Worm (Caenorhabditis elegans) whole organism, mixed stage, embryonic: ENCODE results near the gene cav-1.
A peak's percentile ranks its signal among the peaks of the same experiment; 100 is the strongest.
"Not testable (repeated sequence)": the region's sequence is repeated elsewhere in the genome, so short reads cannot be mapped to it uniquely, and the experiment has no call there.

Experiments
- M03D4.4 ChIP-seq: sonication (generic microtip); optimal IDR thresholded peaks from 2 replicates; lab custom pipeline; 2017; ENCODE audit warnings: mild to moderate bottlenecking, missing genetic modification characterization, missing compliant biosample characterization
- bed-3 ChIP-seq: fragments of 200-800 bp; sonication (Bioruptor generic); optimal IDR thresholded peaks from 3 replicates; lab custom pipeline; 2018; ENCODE audit warnings: mild to moderate bottlenecking, missing genetic modification characterization, moderate library complexity, missing compliant biosample characterization
- blmp-1 ChIP-seq: fragments of 150-350 bp; optimal IDR thresholded peaks from 2 replicates; lab custom pipeline; 2014; ENCODE audit warnings: missing biosample characterization, missing genetic modification characterization
- ceh-39 ChIP-seq: fragments of 150-350 bp; optimal IDR thresholded peaks from 2 replicates; lab custom pipeline; 2014; ENCODE audit warnings: missing biosample characterization, missing genetic modification characterization
- ceh-43 ChIP-seq: fragments of 200-800 bp; sonication (Bioruptor generic); optimal IDR thresholded peaks from 2 replicates; lab custom pipeline; 2018; ENCODE audit warnings: mild to moderate bottlenecking, missing genetic modification characterization, moderate library complexity, missing compliant biosample characterization
- ceh-83 ChIP-seq: fragments of 200-800 bp; sonication (Bioruptor generic); optimal IDR thresholded peaks from 2 replicates; lab custom pipeline; 2018; ENCODE audit warnings: mild to moderate bottlenecking, missing genetic modification characterization, missing compliant biosample characterization
- ces-1 ChIP-seq: fragments of 150-350 bp; optimal IDR thresholded peaks from 2 replicates; lab custom pipeline; 2014; ENCODE audit warnings: missing biosample characterization, missing genetic modification reagents, missing genetic modification characterization
- cnd-1 ChIP-seq: fragments of 200-800 bp; sonication (Bioruptor generic); optimal IDR thresholded peaks from 2 replicates; lab custom pipeline; 2018; ENCODE audit warnings: mild to moderate bottlenecking, missing genetic modification characterization, missing compliant biosample characterization
- drap-1 ChIP-seq: fragments of 200-800 bp; sonication (Bioruptor generic); optimal IDR thresholded peaks from 3 replicates; lab custom pipeline; 2018; ENCODE audit warnings: mild to moderate bottlenecking, missing genetic modification characterization, missing compliant biosample characterization
- elt-1 ChIP-seq: sonication (generic microtip); optimal IDR thresholded peaks from 2 replicates; lab custom pipeline; 2017; ENCODE audit warnings: missing genetic modification characterization, mild to moderate bottlenecking, missing compliant biosample characterization, antibody characterized with exemption, moderate library complexity, borderline replicate concordance; ENCODE audit not compliant: insufficient read depth
- elt-3 ChIP-seq: fragments of 150-350 bp; optimal IDR thresholded peaks from 2 replicates; lab custom pipeline; 2014; ENCODE audit warnings: missing biosample characterization, missing genetic modification characterization
- flh-1 ChIP-seq: fragments of 200-800 bp; sonication (Bioruptor generic); optimal IDR thresholded peaks from 2 replicates; lab custom pipeline; 2018; ENCODE audit warnings: mild to moderate bottlenecking, missing genetic modification characterization, moderate library complexity, missing compliant biosample characterization
- ham-2 ChIP-seq: fragments of 200-800 bp; sonication (Bioruptor generic); optimal IDR thresholded peaks from 2 replicates; lab custom pipeline; 2018; ENCODE audit warnings: mild to moderate bottlenecking, missing genetic modification characterization, missing compliant biosample characterization
- hlh-1 ChIP-seq: fragments of 150-350 bp; optimal IDR thresholded peaks from 2 replicates; lab custom pipeline; 2014; ENCODE audit warnings: missing biosample characterization, missing genetic modification reagents, missing genetic modification characterization
- lin-13 ChIP-seq: fragments of 150-350 bp; optimal IDR thresholded peaks from 2 replicates; lab custom pipeline; 2014; ENCODE audit warnings: missing biosample characterization, missing genetic modification characterization
- lin-32 ChIP-seq: fragments of 200-800 bp; sonication (Bioruptor generic); optimal IDR thresholded peaks from 2 replicates; lab custom pipeline; 2018; ENCODE audit warnings: mild to moderate bottlenecking, missing genetic modification characterization, missing compliant biosample characterization
- lsy-2 ChIP-seq: fragments of 150-350 bp; optimal IDR thresholded peaks from 2 replicates; lab custom pipeline; 2014; ENCODE audit warnings: missing biosample characterization, missing genetic modification characterization
- mab-5 ChIP-seq: fragments of 150-350 bp; optimal IDR thresholded peaks from 2 replicates; lab custom pipeline; 2014; ENCODE audit warnings: missing biosample characterization, missing genetic modification characterization
- mep-1 ChIP-seq: fragments of 150-350 bp; optimal IDR thresholded peaks from 2 replicates; lab custom pipeline; 2017; ENCODE audit warnings: missing biosample characterization, missing genetic modification reagents, missing genetic modification characterization, inconsistent platforms
- mls-2 ChIP-seq: sonication (generic microtip); optimal IDR thresholded peaks from 2 replicates; lab custom pipeline; 2016; ENCODE audit warnings: mild to moderate bottlenecking, missing genetic modification characterization, moderate library complexity, missing compliant biosample characterization
- nhr-12 ChIP-seq: fragments of 150-350 bp; optimal IDR thresholded peaks from 2 replicates; lab custom pipeline; 2014; ENCODE audit warnings: missing biosample characterization, missing genetic modification characterization
- nhr-2 ChIP-seq: fragments of 150-350 bp; optimal IDR thresholded peaks from 2 replicates; lab custom pipeline; 2014; ENCODE audit warnings: missing biosample characterization, missing genetic modification characterization
- nhr-237 ChIP-seq: fragments of 150-350 bp; optimal IDR thresholded peaks from 2 replicates; lab custom pipeline; 2014; ENCODE audit warnings: missing biosample characterization, missing genetic modification characterization
- nhr-28 ChIP-seq: fragments of 150-350 bp; optimal IDR thresholded peaks from 2 replicates; lab custom pipeline; 2014; ENCODE audit warnings: missing biosample characterization, missing genetic modification characterization
- nhr-76 ChIP-seq: sonication (generic microtip); optimal IDR thresholded peaks from 2 replicates; lab custom pipeline; 2017; ENCODE audit warnings: missing biosample characterization, missing genetic modification characterization
- pha-4 ChIP-seq: fragments of 150-350 bp; optimal IDR thresholded peaks from 2 replicates; lab custom pipeline; 2018; ENCODE audit warnings: missing biosample characterization, missing genetic modification reagents, missing genetic modification characterization
- sem-2 ChIP-seq: fragments of 200-800 bp; sonication (Bioruptor generic); optimal IDR thresholded peaks from 2 replicates; lab custom pipeline; 2018; ENCODE audit warnings: mild to moderate bottlenecking, missing genetic modification characterization, missing compliant biosample characterization
- snpc-4 ChIP-seq: fragments of 150-350 bp; optimal IDR thresholded peaks from 2 replicates; lab custom pipeline; 2014; ENCODE audit warnings: missing biosample characterization, missing genetic modification characterization
- sptf-1 ChIP-seq: sonication (generic microtip); optimal IDR thresholded peaks from 2 replicates; lab custom pipeline; 2017; ENCODE audit warnings: mild to moderate bottlenecking, missing genetic modification characterization, moderate library complexity, missing compliant biosample characterization
- tbx-8 ChIP-seq: fragments of 200-800 bp; sonication (Bioruptor generic); optimal IDR thresholded peaks from 2 replicates; lab custom pipeline; 2018; ENCODE audit warnings: mild to moderate bottlenecking, missing genetic modification characterization, moderate library complexity, missing compliant biosample characterization
- unc-120 ChIP-seq: sonication (generic microtip); optimal IDR thresholded peaks from 2 replicates; lab custom pipeline; 2017; ENCODE audit warnings: missing genetic modification characterization, missing compliant biosample characterization; ENCODE audit not compliant: poor library complexity, severe bottlenecking
- unc-39 ChIP-seq: fragments of 150-350 bp; optimal IDR thresholded peaks from 2 replicates; lab custom pipeline; 2014; ENCODE audit warnings: missing biosample characterization, missing genetic modification characterization
- unc-62 ChIP-seq: fragments of 150-350 bp; optimal IDR thresholded peaks from 2 replicates; lab custom pipeline; 2014; ENCODE audit warnings: missing biosample characterization, missing genetic modification reagents, missing genetic modification characterization
- zip-8 ChIP-seq: fragments of 150-350 bp; optimal IDR thresholded peaks from 2 replicates; lab custom pipeline; 2014; ENCODE audit warnings: missing biosample characterization, missing genetic modification characterization
- ztf-11 ChIP-seq: fragments of 150-350 bp; optimal IDR thresholded peaks from 2 replicates; lab custom pipeline; 2014; ENCODE audit warnings: missing biosample characterization, missing genetic modification characterization

The cav-1 gene

DNA sequence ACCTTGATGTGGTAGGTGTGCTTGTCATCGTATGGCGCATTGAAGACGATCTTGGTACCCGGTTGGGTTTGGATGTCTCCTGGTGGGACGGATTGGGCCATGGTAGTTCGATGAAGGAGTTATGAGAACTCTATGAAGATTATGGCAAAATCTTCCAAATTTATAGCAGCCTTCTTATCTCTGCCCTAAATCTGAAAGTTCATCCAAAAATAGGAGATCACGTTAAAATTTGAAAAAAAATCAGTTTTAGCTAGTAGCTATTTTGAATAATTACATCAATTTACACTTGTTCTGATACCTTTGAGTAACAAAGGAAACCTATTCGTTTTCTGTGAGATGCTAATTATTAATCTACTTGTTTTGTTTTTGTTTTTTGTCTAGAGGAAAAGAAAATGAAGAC, 5.3 kb upstream of the cav-1 start, which contains the start of gene msp-79:
Gene msp-79, minus strand, starts transcription at position 101 of the 400 bp plus-strand sequence.
- not testable (repeated sequence) for TF ChIP-seq zip-8 (tag; lab: Kevin White, UChicago); nhr-237 (tag; lab: Kevin White, UChicago); ces-1 (GFP tag; lab: Kevin White, UChicago)
- TF ChIP-seq, all 35 proteins: peak for 0; not testable (repeated sequence) for 35

- TF ChIP-seq nhr-76 (tag; lab: Kevin White, UChicago); sem-2 (GFP tag; lab: Kevin White, UChicago); lin-13 (tag; lab: Kevin White, UChicago): not testable (repeated sequence)
Measured at ce11 chrIV:9769746-9770145, 2.6 kb upstream of the cav-1 start, which contains the start of gene msp-78. TSS of gene msp-78 (plus strand) at chrIV:9770046.

DNA sequence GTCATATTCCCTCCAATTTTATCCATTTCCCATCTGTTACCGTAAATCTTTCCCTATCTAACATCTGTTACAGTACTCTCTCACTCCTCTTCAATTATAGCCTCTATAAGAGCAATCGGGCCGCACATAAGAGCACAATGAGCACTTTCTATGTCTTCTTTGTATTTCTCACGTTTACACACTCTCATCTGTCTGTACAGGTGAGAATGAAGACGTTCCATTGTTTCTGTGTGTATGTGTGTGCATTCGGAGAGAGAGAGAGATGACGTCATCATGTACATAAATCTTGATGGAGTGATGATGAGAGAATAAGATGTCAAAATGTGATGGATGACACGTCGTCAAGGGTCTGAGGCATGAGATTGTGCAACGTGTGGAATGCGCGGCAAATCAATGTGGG, 1.5 kb upstream of the cav-1 start:
- TF ChIP-seq lin-13 (tag; lab: Kevin White, UChicago), result no peak
- peak; percentile 5 for TF ChIP-seq nhr-12 (tag; lab: Kevin White, UChicago)
- TF ChIP-seq snpc-4 (tag; lab: Kevin White, UChicago), result no peak
- peak; percentile 65 for TF ChIP-seq ceh-39
- no peak for TF ChIP-seq ham-2 (GFP tag; lab: Kevin White, UChicago)
- TF ChIP-seq nhr-237 (tag; lab: Kevin White, UChicago), result no peak
- TF ChIP-seq cnd-1, result peak; percentile 80
- TF ChIP-seq elt-3 (tag; lab: Kevin White, UChicago), result no peak
- no peak for TF ChIP-seq drap-1 (GFP tag; lab: Kevin White, UChicago)
- no peak for TF ChIP-seq flh-1 (GFP tag; lab: Kevin White, UChicago)
- no peak for TF ChIP-seq ceh-43
- TF ChIP-seq blmp-1 (tag; lab: Kevin White, UChicago), result no peak
- no peak for TF ChIP-seq unc-120
- no peak for TF ChIP-seq sem-2 (GFP tag; lab: Kevin White, UChicago)
- no peak for TF ChIP-seq nhr-76 (tag; lab: Kevin White, UChicago)
- peak; percentile 25 for TF ChIP-seq ztf-11
- no peak for TF ChIP-seq ceh-83 (GFP tag; lab: Kevin White, UChicago)
- peak; percentile 93 for TF ChIP-seq zip-8 (tag; lab: Kevin White, UChicago)
- peak; percentile 95 for TF ChIP-seq nhr-2 (tag; lab: Kevin White, UChicago)
- TF ChIP-seq mls-2 (tag; lab: Kevin White, UChicago), result no peak
- TF ChIP-seq lin-32 (GFP tag; lab: Kevin White, UChicago), result peak; percentile 64
- no peak for TF ChIP-seq pha-4
- peak; percentile 68 for TF ChIP-seq elt-1 (tag; lab: Kevin White, UChicago)
- TF ChIP-seq bed-3, result no peak
- TF ChIP-seq hlh-1 (tag; lab: Kevin White, UChicago), result no peak
- TF ChIP-seq tbx-8 (GFP tag; lab: Kevin White, UChicago), result no peak
- no peak for TF ChIP-seq M03D4.4 (tag; lab: Kevin White, UChicago)
- no peak for TF ChIP-seq nhr-28 (tag; lab: Kevin White, UChicago)
- TF ChIP-seq mab-5 (tag; lab: Kevin White, UChicago), result no peak
- peak; percentile 53 for TF ChIP-seq lsy-2 (tag; lab: Kevin White, UChicago)
- no peak for TF ChIP-seq unc-39 (tag; lab: Kevin White, UChicago)
- TF ChIP-seq unc-62 (GFP tag; lab: Kevin White, UChicago), result peak; percentile 100
- peak; percentile 2 for TF ChIP-seq mep-1 (tag; lab: Kevin White, UChicago)
- TF ChIP-seq sptf-1 (tag; lab: Kevin White, UChicago), result no peak
- TF ChIP-seq ces-1 (GFP tag; lab: Kevin White, UChicago), result no peak

ce11 chrIV:9773441-9773840, 1.1 kb downstream of the cav-1 start:
- TF ChIP-seq nhr-2 (tag; lab: Kevin White, UChicago) (peak; percentile 42), unc-39 (tag; lab: Kevin White, UChicago) (no peak), cnd-1 (peak; percentile 50), bed-3 (no peak), ceh-43 (peak; percentile 2), lsy-2 (tag; lab: Kevin White, UChicago) (peak; percentile 78), nhr-12 (tag; lab: Kevin White, UChicago) (no peak), zip-8 (tag; lab: Kevin White, UChicago) (no peak), unc-62 (GFP tag; lab: Kevin White, UChicago) (no peak), ceh-39 (peak; percentile 13), pha-4 (no peak)
